Fruit fly (Drosophila melanogaster) whole organism, wandering third instar larva: ENCODE results near the gene CG13014.

Experiments
- Abd-B ChIP-seq: fragments of >200 bp; optimal IDR thresholded peaks from 2 replicates; lab custom pipeline; 2017; ENCODE audit warnings: missing biosample characterization, missing genetic modification characterization
- CG32264 ChIP-seq: fragments of 200-800 bp; sonication (Bioruptor generic); optimal IDR thresholded peaks from 2 replicates; lab custom pipeline; 2016; ENCODE audit warnings: missing biosample characterization, missing genetic modification characterization
- CG9705 ChIP-seq: fragments of 200-800 bp; sonication (Bioruptor generic); optimal IDR thresholded peaks from 2 replicates; lab custom pipeline; 2018; ENCODE audit warnings: missing biosample characterization, mild to moderate bottlenecking, missing genetic modification characterization
- CrebA ChIP-seq: fragments of 200-800 bp; sonication (Bioruptor generic); optimal IDR thresholded peaks from 2 replicates; lab custom pipeline; 2016; ENCODE audit warnings: missing biosample characterization, mild to moderate bottlenecking, missing genetic modification characterization, borderline replicate concordance
- Dfd ChIP-seq: fragments of >200 bp; optimal IDR thresholded peaks from 2 replicates; lab custom pipeline; 2017; ENCODE audit warnings: missing biosample characterization, missing genetic modification characterization
- Dif ChIP-seq: fragments of 200-275, 200-300 bp; sonication (Bioruptor generic); optimal IDR thresholded peaks from 2 replicates; lab custom pipeline; 2018; ENCODE audit warnings: missing biosample characterization, missing genetic modification characterization; ENCODE audit not compliant: partially characterized antibody
- GATAd ChIP-seq: sonication (Bioruptor generic); optimal IDR thresholded peaks from 2 replicates; lab custom pipeline; 2016; ENCODE audit warnings: missing biosample characterization, missing genetic modification characterization
- HLH106 ChIP-seq: fragments of 200-800 bp; optimal IDR thresholded peaks from 3 replicates; lab custom pipeline; 2019; ENCODE audit warnings: missing biosample characterization, mild to moderate bottlenecking, missing genetic modification characterization, moderate library complexity
- Hnf4 ChIP-seq: fragments of 200-800 bp; sonication (Bioruptor generic); optimal IDR thresholded peaks from 2 replicates; lab custom pipeline; 2016; ENCODE audit warnings: missing biosample characterization, mild to moderate bottlenecking, missing genetic modification characterization
- Hr78 ChIP-seq: fragments of >200 bp; optimal IDR thresholded peaks from 2 replicates; lab custom pipeline; 2017; ENCODE audit warnings: missing biosample characterization, missing genetic modification characterization
- Hr83 ChIP-seq: fragments of 200-300 bp; sonication (Bioruptor generic); optimal IDR thresholded peaks from 2 replicates; lab custom pipeline; 2016; ENCODE audit warnings: missing biosample characterization, mild to moderate bottlenecking, missing genetic modification characterization, moderate library complexity; ENCODE audit not compliant: poor library complexity, severe bottlenecking
- Jra ChIP-seq: sonication (Bioruptor generic); optimal IDR thresholded peaks from 2 replicates; lab custom pipeline; 2016; ENCODE audit warnings: missing biosample characterization, missing genetic modification characterization
- Mio ChIP-seq: sonication (Bioruptor generic); optimal IDR thresholded peaks from 2 replicates; lab custom pipeline; 2016; ENCODE audit warnings: missing biosample characterization, missing genetic modification characterization
- Myc ChIP-seq: fragments of >200 bp; optimal IDR thresholded peaks from 2 replicates; lab custom pipeline; 2017
- N ChIP-seq: fragments of >200 bp; optimal IDR thresholded peaks from 2 replicates; lab custom pipeline; 2018; ENCODE audit warnings: missing biosample characterization, missing external identifiers, missing genetic modification characterization
- OdsH ChIP-seq: fragments of 200-800 bp; sonication (Bioruptor generic); optimal IDR thresholded peaks from 2 replicates; lab custom pipeline; 2016; ENCODE audit warnings: missing biosample characterization, mild to moderate bottlenecking, missing genetic modification characterization
- Rel ChIP-seq, 2 experiments: fragments of 200-800 bp; sonication (Bioruptor generic) in 1 of 2; optimal IDR thresholded peaks; 2 replicates in 1 of 2; 3 replicates in 1 of 2; lab custom pipeline; 2016 to 2019; ENCODE audit warnings: mild to moderate bottlenecking in 2 of 2, missing biosample characterization in 2 of 2, missing genetic modification characterization in 2 of 2, moderate library complexity in 1 of 2
- Sp1 ChIP-seq: fragments of 200-800 bp; sonication (Bioruptor generic); optimal IDR thresholded peaks from 3 replicates; lab custom pipeline; 2019; ENCODE audit warnings: missing biosample characterization, mild to moderate bottlenecking, missing genetic modification characterization, moderate library complexity
- br ChIP-seq: fragments of 200-800 bp; sonication (Bioruptor generic); optimal IDR thresholded peaks from 2 replicates; lab custom pipeline; 2016; ENCODE audit warnings: missing biosample characterization, missing genetic modification characterization
- brk ChIP-seq: fragments of 200-800 bp; sonication (Bioruptor generic); optimal IDR thresholded peaks from 2 replicates; lab custom pipeline; 2016; ENCODE audit warnings: missing biosample characterization, mild to moderate bottlenecking, missing genetic modification characterization
- dl ChIP-seq, 2 experiments: fragments of 175-275, 200-275 bp in 1 of 2; fragments of 200-275 bp in 1 of 2; sonication (Bioruptor generic); optimal IDR thresholded peaks; lab custom pipeline; 2018; ENCODE audit warnings: mild to moderate bottlenecking in 2 of 2, missing biosample characterization in 2 of 2, missing genetic modification characterization in 2 of 2, moderate library complexity in 2 of 2; ENCODE audit not compliant: partially characterized antibody in 2 of 2, insufficient read depth in 1 of 2
- dmrt93B ChIP-seq: fragments of 200-800 bp; sonication (Bioruptor generic); optimal IDR thresholded peaks from 2 replicates; lab custom pipeline; 2018; ENCODE audit warnings: missing biosample characterization, mild to moderate bottlenecking, missing genetic modification characterization
- dsf ChIP-seq: sonication (Bioruptor generic); optimal IDR thresholded peaks from 2 replicates; lab custom pipeline; 2016; ENCODE audit warnings: missing biosample characterization, missing genetic modification characterization, borderline replicate concordance
- ey ChIP-seq: fragments of 200-800 bp; sonication (Bioruptor generic); optimal IDR thresholded peaks from 2 replicates; lab custom pipeline; 2016; ENCODE audit warnings: missing biosample characterization, missing genetic modification characterization
- foxo ChIP-seq, 2 experiments: fragments of 200-800 bp; sonication (Bioruptor generic); optimal IDR thresholded peaks; 2 replicates in 1 of 2; 3 replicates in 1 of 2; lab custom pipeline; 2016 to 2017; ENCODE audit warnings: missing biosample characterization in 2 of 2, missing genetic modification characterization in 2 of 2
- fru ChIP-seq: fragments of 200-800 bp; sonication (Bioruptor generic); optimal IDR thresholded peaks from 3 replicates; lab custom pipeline; 2016; ENCODE audit warnings: missing biosample characterization, mild to moderate bottlenecking, missing genetic modification characterization
- h ChIP-seq: fragments of 200-800 bp; sonication (Bioruptor generic); optimal IDR thresholded peaks from 3 replicates; lab custom pipeline; 2016; ENCODE audit warnings: missing biosample characterization, mild to moderate bottlenecking, missing genetic modification characterization
- jim ChIP-seq: fragments of 175-275, 200-325 bp; sonication (Bioruptor generic); optimal IDR thresholded peaks from 2 replicates; lab custom pipeline; 2016; ENCODE audit warnings: missing biosample characterization, mild to moderate bottlenecking, missing genetic modification characterization
- lola ChIP-seq: fragments of >200 bp; optimal IDR thresholded peaks from 2 replicates; lab custom pipeline; 2017; ENCODE audit warnings: missing biosample characterization, missing genetic modification characterization
- pan ChIP-seq: fragments of >200 bp; optimal IDR thresholded peaks from 2 replicates; lab custom pipeline; 2017
- psq ChIP-seq: fragments of 200-800 bp; sonication (Bioruptor generic); optimal IDR thresholded peaks from 3 replicates; lab custom pipeline; 2017; ENCODE audit warnings: missing biosample characterization, mild to moderate bottlenecking, missing genetic modification characterization, moderate library complexity
- rgr ChIP-seq: fragments of 200-800 bp; sonication (Bioruptor generic); optimal IDR thresholded peaks from 3 replicates; lab custom pipeline; 2016; ENCODE audit warnings: missing biosample characterization, mild to moderate bottlenecking, missing genetic modification characterization
- sage ChIP-seq: fragments of 200-800 bp; sonication (Bioruptor generic); optimal IDR thresholded peaks from 2 replicates; lab custom pipeline; 2016; ENCODE audit warnings: missing biosample characterization, mild to moderate bottlenecking, missing genetic modification characterization
- sv ChIP-seq: fragments of 200-800 bp; sonication (Bioruptor generic); optimal IDR thresholded peaks from 3 replicates; lab custom pipeline; 2016; ENCODE audit warnings: missing biosample characterization, missing genetic modification characterization
- tai ChIP-seq: sonication (Bioruptor generic); optimal IDR thresholded peaks from 2 replicates; lab custom pipeline; 2016; ENCODE audit warnings: missing biosample characterization, missing genetic modification characterization
- usp ChIP-seq: fragments of >200 bp; optimal IDR thresholded peaks from 2 replicates; lab custom pipeline; 2017; ENCODE audit warnings: missing biosample characterization, missing genetic modification characterization
- woc ChIP-seq: sonication (Bioruptor generic); optimal IDR thresholded peaks from 2 replicates; lab custom pipeline; 2016; ENCODE audit warnings: missing biosample characterization, mild to moderate bottlenecking, missing genetic modification characterization

Gene CG13014

DNA sequence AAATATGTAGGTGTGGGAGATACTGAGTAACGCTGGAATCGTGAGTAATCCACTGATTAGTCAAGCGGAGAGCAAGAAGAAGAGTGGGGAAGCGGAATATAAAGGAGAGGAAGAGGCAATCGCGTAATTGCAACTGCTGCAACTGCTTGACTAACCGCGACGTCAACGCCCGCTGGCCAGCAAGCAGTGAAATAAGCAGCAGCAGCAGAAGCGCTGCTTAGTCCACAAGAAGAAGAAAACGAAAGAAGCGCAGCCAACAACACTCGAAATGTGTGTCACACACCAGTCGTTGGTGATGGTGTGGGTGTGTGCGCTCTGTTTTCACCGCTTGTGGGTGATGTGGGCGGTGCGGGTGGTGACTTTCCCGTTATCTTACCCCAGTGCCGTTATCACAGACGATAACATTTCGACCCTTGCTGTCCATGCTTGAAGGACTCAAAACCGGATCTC, 34.7 kb upstream of the CG13014 start:
- TF ChIP-seq Hr78, result no peak
- TF ChIP-seq tai (GFP tag; lab: Kevin White, UChicago), result no peak
- TF ChIP-seq CG9705 (GFP tag; lab: Kevin White, UChicago), result no peak
- TF ChIP-seq Mio, result no peak
- no peak for TF ChIP-seq sage (GFP tag; lab: Kevin White, UChicago)
- no peak for TF ChIP-seq pan (lab: Kevin White, UChicago)
- no peak for TF ChIP-seq dmrt93B (GFP tag; lab: Kevin White, UChicago)
- TF ChIP-seq fru, result no peak
- TF ChIP-seq Hnf4 (GFP tag; lab: Kevin White, UChicago), result no peak
- TF ChIP-seq dl (GFP tag; optimal IDR thresholded peaks at IDR 0.05; lab: Kevin White, UChicago; ENCODE audit: insufficient read depth in 1 of 2, partially characterized antibody in 2 of 2), result no peak
- TF ChIP-seq HLH106 (tag; lab: Kevin White, UChicago), result no peak
- no peak for TF ChIP-seq woc (GFP tag; lab: Kevin White, UChicago)
- TF ChIP-seq CrebA (GFP tag; lab: Kevin White, UChicago), result no peak
- no peak for TF ChIP-seq CG32264 (GFP tag; lab: Kevin White, UChicago)
- TF ChIP-seq Rel (GFP tag; optimal IDR thresholded peaks at IDR 0.05; lab: Kevin White, UChicago), result no peak
- TF ChIP-seq Rel (tag; optimal IDR thresholded peaks at IDR 0.05; lab: Kevin White, UChicago), result peak; percentile 28
- no peak for TF ChIP-seq ey (GFP tag; lab: Kevin White, UChicago)
- no peak for TF ChIP-seq br (GFP tag; lab: Kevin White, UChicago)
- peak; percentile 78 for TF ChIP-seq Jra (GFP tag; lab: Kevin White, UChicago)
- TF ChIP-seq h (GFP tag; lab: Kevin White, UChicago), result no peak
- TF ChIP-seq lola (GFP tag; lab: Kevin White, UChicago), result no peak
- TF ChIP-seq psq, result peak; percentile 83
- no peak for TF ChIP-seq GATAd
- no peak for TF ChIP-seq OdsH (GFP tag; lab: Kevin White, UChicago)
- no peak for TF ChIP-seq brk (GFP tag; lab: Kevin White, UChicago)
- no peak for TF ChIP-seq dsf (GFP tag; lab: Kevin White, UChicago)
- TF ChIP-seq jim (GFP tag; lab: Kevin White, UChicago), result no peak
- no peak for TF ChIP-seq foxo (GFP tag; optimal IDR thresholded peaks at IDR 0.05; lab: Kevin White, UChicago)
- TF ChIP-seq N, result peak; percentile 59
- TF ChIP-seq usp (GFP tag; lab: Kevin White, UChicago), result no peak
- TF ChIP-seq Dif, result no peak
- TF ChIP-seq rgr (GFP tag; lab: Kevin White, UChicago), result no peak
- TF ChIP-seq Hr83, result no peak
- no peak for TF ChIP-seq Dfd (GFP tag; lab: Kevin White, UChicago)
- TF ChIP-seq sv (GFP tag; lab: Kevin White, UChicago), result no peak
- TF ChIP-seq Sp1, result no peak
- peak; percentile 15 for TF ChIP-seq Abd-B (GFP tag; lab: Kevin White, UChicago)

DNA sequence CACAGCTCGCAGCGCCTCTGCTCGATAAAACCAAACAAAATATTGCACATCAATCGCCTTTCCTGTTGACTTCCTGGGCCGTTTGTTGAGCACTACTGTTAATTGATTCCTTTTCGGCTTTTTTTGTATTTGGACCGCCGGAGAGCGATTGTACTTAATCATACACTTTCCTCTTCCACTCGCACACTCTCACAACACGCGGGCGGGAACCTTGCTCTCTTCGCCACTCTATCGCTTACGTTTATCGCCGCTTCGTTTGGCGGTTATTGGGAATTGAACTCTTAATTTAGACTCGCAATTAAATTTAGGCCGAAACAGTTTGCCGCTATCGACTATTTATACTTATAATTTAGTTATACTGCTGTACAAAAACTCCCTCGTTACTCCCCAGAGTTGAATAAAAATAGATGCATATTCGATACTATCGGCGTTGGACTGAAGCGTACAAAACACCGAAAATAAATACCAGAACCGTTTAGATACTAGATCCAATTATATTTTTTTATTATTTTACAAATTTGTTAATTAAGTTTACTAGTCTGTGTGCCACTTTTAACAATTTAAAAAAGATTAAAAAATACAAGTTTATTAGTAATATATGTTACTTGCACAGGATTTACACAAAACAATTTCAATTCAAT, 34.0 kb upstream of the CG13014 start, which contains the start of gene Arp2:
Gene Arp2 (minus strand): TSS at position 427 of the 641 bp plus-strand sequence.
- TF ChIP-seq rgr (GFP tag; lab: Kevin White, UChicago), result no peak
- TF ChIP-seq Myc, result no peak
- TF ChIP-seq tai (GFP tag; lab: Kevin White, UChicago), result no peak
- no peak for TF ChIP-seq psq
- TF ChIP-seq Rel (GFP tag; optimal IDR thresholded peaks at IDR 0.05; lab: Kevin White, UChicago), result no peak
- peak; percentile 51 for TF ChIP-seq Rel (tag; optimal IDR thresholded peaks at IDR 0.05; lab: Kevin White, UChicago)
